Worm (Caenorhabditis elegans): Measurements from ENCODE around the gene C14E2.5.

DNA sequence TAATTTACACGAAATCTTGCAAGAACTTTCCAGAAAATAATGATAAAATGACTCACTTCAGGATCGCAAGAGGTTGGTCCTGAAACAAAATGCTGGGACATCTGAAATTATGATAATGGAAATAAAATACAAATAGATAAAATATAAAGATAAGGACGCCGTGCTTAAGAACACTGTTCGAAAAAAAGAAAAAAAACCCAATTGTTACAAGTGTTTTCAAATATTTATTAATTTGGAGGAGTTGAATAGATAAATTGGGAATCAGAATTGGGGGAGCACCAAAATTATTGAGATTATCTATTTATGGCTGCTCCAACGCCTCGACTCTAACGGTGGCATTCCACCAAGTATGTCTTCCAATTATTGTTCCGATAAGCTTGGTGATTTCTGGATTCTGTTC lies 23.4 kb upstream of the C14E2.5 start, which contains the start of gene ceh-41:
- no peak for TF ChIP-seq him-1 (tag; optimal IDR thresholded peaks at IDR 0.05)
- TF ChIP-seq dao-5 (tag; optimal IDR thresholded peaks at IDR 0.05), result no peak
- TF ChIP-seq W03F9.2 (tag; optimal IDR thresholded peaks at IDR 0.05), result no peak
